Worm (Caenorhabditis elegans) whole organism, late embryonic: Measurements from ENCODE around the gene F58E2.3.

Experiments used
- C08G9.2 ChIP-seq: sonication (generic microtip); optimal IDR thresholded peaks from 2 replicates; lab custom pipeline; 2016; ENCODE audit warnings: mild to moderate bottlenecking, missing genetic modification characterization, moderate library complexity, missing compliant biosample characterization
- C38D4.7 ChIP-seq: fragments of 200-800 bp; sonication (Bioruptor generic); optimal IDR thresholded peaks from 2 replicates; lab custom pipeline; 2018; ENCODE audit warnings: mild to moderate bottlenecking, missing genetic modification characterization, moderate library complexity, missing compliant biosample characterization
- K02D7.2 ChIP-seq: sonication (generic microtip); optimal IDR thresholded peaks from 2 replicates; lab custom pipeline; 2017; ENCODE audit warnings: mild to moderate bottlenecking, missing genetic modification characterization, missing compliant biosample characterization
- K09A11.1 ChIP-seq: sonication (generic microtip); optimal IDR thresholded peaks from 2 replicates; lab custom pipeline; 2017; ENCODE audit warnings: antibody characterized with exemption, mild to moderate bottlenecking, missing genetic modification characterization, missing compliant biosample characterization; ENCODE audit not compliant: insufficient read depth
- T23F11.4 ChIP-seq: fragments of 200-800 bp; sonication (Bioruptor generic); optimal IDR thresholded peaks from 2 replicates; lab custom pipeline; 2018; ENCODE audit warnings: mild to moderate bottlenecking, missing genetic modification characterization, missing compliant biosample characterization
- ama-1 ChIP-seq: fragments of 150-350 bp; optimal IDR thresholded peaks from 2 replicates; lab custom pipeline; 2014
- ceh-18 ChIP-seq: sonication (generic microtip); optimal IDR thresholded peaks from 2 replicates; lab custom pipeline; 2016; ENCODE audit warnings: missing genetic modification characterization, missing compliant biosample characterization
- ceh-2 ChIP-seq: sonication (generic microtip); optimal IDR thresholded peaks from 2 replicates; lab custom pipeline; 2016; ENCODE audit warnings: missing genotype, missing genetic modification characterization, missing compliant biosample characterization
- ceh-30 ChIP-seq: fragments of 150-350 bp; optimal IDR thresholded peaks from 2 replicates; lab custom pipeline; 2014; ENCODE audit warnings: missing biosample characterization, missing genetic modification characterization
- ceh-31 ChIP-seq: sonication (generic microtip); optimal IDR thresholded peaks from 2 replicates; lab custom pipeline; 2016; ENCODE audit warnings: missing genetic modification characterization, missing compliant biosample characterization
- ceh-34 ChIP-seq: sonication (generic microtip); optimal IDR thresholded peaks from 2 replicates; lab custom pipeline; 2016; ENCODE audit warnings: mild to moderate bottlenecking, missing genetic modification characterization, missing compliant biosample characterization
- ceh-48 ChIP-seq: sonication (generic microtip); optimal IDR thresholded peaks from 2 replicates; lab custom pipeline; 2016; ENCODE audit warnings: missing genetic modification characterization, inconsistent platforms, missing compliant biosample characterization
- ceh-6 ChIP-seq: fragments of 200-800 bp; sonication (Bioruptor generic); optimal IDR thresholded peaks from 2 replicates; lab custom pipeline; 2018; ENCODE audit warnings: mild to moderate bottlenecking, missing genetic modification characterization, missing compliant biosample characterization
- che-1 ChIP-seq: sonication (generic microtip); optimal IDR thresholded peaks from 2 replicates; lab custom pipeline; 2016; ENCODE audit warnings: mild to moderate bottlenecking, missing genetic modification characterization, missing compliant biosample characterization
- dve-1 ChIP-seq: sonication (generic microtip); optimal IDR thresholded peaks from 2 replicates; lab custom pipeline; 2017; ENCODE audit warnings: antibody characterized with exemption, mild to moderate bottlenecking, missing genetic modification characterization, missing compliant biosample characterization
- elt-4 ChIP-seq: sonication (generic microtip); optimal IDR thresholded peaks from 2 replicates; lab custom pipeline; 2016; ENCODE audit warnings: missing genetic modification characterization, missing compliant biosample characterization
- eyg-1 ChIP-seq: sonication (generic microtip); optimal IDR thresholded peaks from 2 replicates; lab custom pipeline; 2016; ENCODE audit warnings: missing genotype, missing genetic modification characterization, missing compliant biosample characterization
- fax-1 ChIP-seq: sonication (generic microtip); optimal IDR thresholded peaks from 2 replicates; lab custom pipeline; 2016; ENCODE audit warnings: missing genotype, missing genetic modification characterization, missing compliant biosample characterization
- hlh-13 ChIP-seq: fragments of 200-800 bp; sonication (Bioruptor generic); optimal IDR thresholded peaks from 2 replicates; lab custom pipeline; 2018; ENCODE audit warnings: mild to moderate bottlenecking, missing genetic modification characterization, missing compliant biosample characterization
- hlh-15 ChIP-seq: sonication (generic microtip); optimal IDR thresholded peaks from 2 replicates; lab custom pipeline; 2016; ENCODE audit warnings: missing genetic modification characterization, missing compliant biosample characterization
- hlh-8 ChIP-seq: sonication (generic microtip); optimal IDR thresholded peaks from 2 replicates; lab custom pipeline; 2016; ENCODE audit warnings: missing genotype, missing genetic modification characterization, missing compliant biosample characterization
- lim-6 ChIP-seq: sonication (generic microtip); optimal IDR thresholded peaks from 2 replicates; lab custom pipeline; 2016; ENCODE audit warnings: missing genetic modification characterization, missing compliant biosample characterization
- madf-2 ChIP-seq: sonication (generic microtip); optimal IDR thresholded peaks from 2 replicates; lab custom pipeline; 2017; ENCODE audit warnings: missing genetic modification characterization, missing compliant biosample characterization
- nhr-11 ChIP-seq: fragments of 150-350 bp; optimal IDR thresholded peaks from 2 replicates; lab custom pipeline; 2014; ENCODE audit warnings: missing biosample characterization, missing genetic modification characterization
- nhr-232 ChIP-seq: sonication (generic microtip); optimal IDR thresholded peaks from 2 replicates; lab custom pipeline; 2016; ENCODE audit warnings: missing genetic modification characterization, missing compliant biosample characterization
- pag-3 ChIP-seq: sonication (generic microtip); optimal IDR thresholded peaks from 2 replicates; lab custom pipeline; 2016; ENCODE audit warnings: missing compliant biosample characterization, missing genetic modification characterization, borderline replicate concordance
- pax-1 ChIP-seq: fragments of 150-350 bp; optimal IDR thresholded peaks from 2 replicates; lab custom pipeline; 2014; ENCODE audit warnings: missing biosample characterization, missing genetic modification characterization
- pha-4 ChIP-seq: fragments of 150-350 bp; optimal IDR thresholded peaks from 2 replicates; lab custom pipeline; 2018; ENCODE audit warnings: missing biosample characterization, missing genetic modification reagents, missing genetic modification characterization
- ref-2 ChIP-seq: sonication (generic microtip); optimal IDR thresholded peaks from 2 replicates; lab custom pipeline; 2016; ENCODE audit warnings: missing genetic modification characterization, missing compliant biosample characterization
- sox-2 ChIP-seq: fragments of 200-800 bp; sonication (Bioruptor generic); IDR thresholded peaks from 2 replicates; pipeline ENCODE4 v1.3.6; 2022; ENCODE audit warnings: missing genetic modification reagents, missing genetic modification characterization, missing compliant biosample characterization
- syd-9 ChIP-seq: sonication (generic microtip); optimal IDR thresholded peaks from 2 replicates; lab custom pipeline; 2016; ENCODE audit warnings: mild to moderate bottlenecking, missing genetic modification characterization, moderate library complexity, missing compliant biosample characterization
- tbx-7 ChIP-seq: sonication (generic microtip); optimal IDR thresholded peaks from 2 replicates; lab custom pipeline; 2016; ENCODE audit warnings: missing genotype, missing genetic modification characterization, missing compliant biosample characterization
- ttx-3 ChIP-seq: sonication (generic microtip); optimal IDR thresholded peaks from 2 replicates; lab custom pipeline; 2016; ENCODE audit warnings: missing genetic modification reagents, missing genetic modification characterization, missing compliant biosample characterization
- unc-55 ChIP-seq: sonication (generic microtip); optimal IDR thresholded peaks from 2 replicates; lab custom pipeline; 2017; ENCODE audit warnings: missing biosample characterization, missing genetic modification reagents, missing genetic modification characterization
- unc-86 ChIP-seq: sonication (generic microtip); optimal IDR thresholded peaks from 2 replicates; lab custom pipeline; 2016; ENCODE audit warnings: missing genetic modification characterization, missing compliant biosample characterization
- zip-5 ChIP-seq: sonication (generic microtip); optimal IDR thresholded peaks from 2 replicates; lab custom pipeline; 2016; ENCODE audit warnings: missing genetic modification characterization, missing compliant biosample characterization

F58E2.3 gene

ce11 chrIV:3467751-3468150 is 523 bp downstream of the F58E2.3 start:
- no peak for TF ChIP-seq hlh-8 (tag; lab: Kevin White, UChicago)
- no peak for TF ChIP-seq ceh-30 (tag; lab: Kevin White, UChicago)
- TF ChIP-seq C38D4.7 (GFP tag; lab: Kevin White, UChicago) = no peak
- TF ChIP-seq che-1 (tag; lab: Kevin White, UChicago) = no peak
- no peak for TF ChIP-seq tbx-7
- TF ChIP-seq pax-1 (tag; lab: Kevin White, UChicago) = no peak
- TF ChIP-seq ceh-18 (tag; lab: Kevin White, UChicago) = no peak
- no peak for TF ChIP-seq unc-86 (tag; lab: Kevin White, UChicago)
- TF ChIP-seq C08G9.2 (tag; lab: Kevin White, UChicago) = no peak
- no peak for TF ChIP-seq fax-1 (tag; lab: Kevin White, UChicago)
- no peak for TF ChIP-seq unc-55
- no peak for TF ChIP-seq dve-1 (tag; lab: Kevin White, UChicago)
- TF ChIP-seq ceh-2 (tag; lab: Kevin White, UChicago) = no peak
- TF ChIP-seq syd-9 (tag; lab: Kevin White, UChicago) = no peak
- TF ChIP-seq ceh-31 (tag; lab: Kevin White, UChicago) = no peak
- TF ChIP-seq pha-4 (tag; lab: Kevin White, UChicago) = no peak
- no peak for TF ChIP-seq hlh-15
- no peak for TF ChIP-seq pag-3 (tag; lab: Kevin White, UChicago)
- TF ChIP-seq K02D7.2 = no peak

- no peak for TF ChIP-seq eyg-1 (tag; lab: Kevin White, UChicago)
- TF ChIP-seq pha-4 (tag; lab: Kevin White, UChicago) = no peak
- TF ChIP-seq, all 69 proteins: peak for 0
Observed at ce11 chrIV:3469742-3470141, 2.5 kb downstream of the F58E2.3 start, which contains the start of gene F58E2.2. F58E2.2 (plus strand) TSS chrIV:3470042.

- TF ChIP-seq ceh-6 (GFP tag; lab: Kevin White, UChicago) = no peak
- TF ChIP-seq ceh-48 (tag; lab: Kevin White, UChicago) = no peak
- no peak for TF ChIP-seq lim-6 (tag; lab: Kevin White, UChicago)
- no peak for TF ChIP-seq elt-4 (tag; lab: Kevin White, UChicago)
- TF ChIP-seq ama-1 = no peak
- TF ChIP-seq hlh-8 (tag; lab: Kevin White, UChicago) = no peak
- no peak for TF ChIP-seq ceh-34 (tag; lab: Kevin White, UChicago)
- TF ChIP-seq K09A11.1 = no peak
- TF ChIP-seq ceh-18 (tag; lab: Kevin White, UChicago) = no peak
- no peak for TF ChIP-seq T23F11.4 (GFP tag; lab: Kevin White, UChicago)
- no peak for TF ChIP-seq dve-1 (tag; lab: Kevin White, UChicago)
Observed at ce11 chrIV:3477124-3477523, 9.9 kb downstream of the F58E2.3 start, which contains the start of gene srz-69. srz-69 (minus strand) TSS chrIV:3477224.

ce11 chrIV:3478911-3479385 is 11.7 kb downstream of the F58E2.3 start, which contains the start of the genes srz-70 and C09G12.5:
srz-70 (minus strand) TSS chrIV:3479011.
C09G12.5 (plus strand) TSS chrIV:3479335.
- no peak for TF ChIP-seq ceh-18 (tag; lab: Kevin White, UChicago)
- TF ChIP-seq fax-1 (tag; lab: Kevin White, UChicago) = no peak
- TF ChIP-seq ceh-31 (tag; lab: Kevin White, UChicago) = no peak
- TF ChIP-seq nhr-11 (tag; lab: Kevin White, UChicago) = no peak
- no peak for TF ChIP-seq sox-2
- no peak for TF ChIP-seq nhr-232 (tag; lab: Kevin White, UChicago)
- no peak for TF ChIP-seq ref-2
- TF ChIP-seq hlh-13 (GFP tag; lab: Kevin White, UChicago) = no peak
- no peak for TF ChIP-seq ceh-48 (tag; lab: Kevin White, UChicago)
- no peak for TF ChIP-seq ttx-3 (tag; lab: Kevin White, UChicago)
- TF ChIP-seq K02D7.2 = no peak
- no peak for TF ChIP-seq madf-2
- no peak for TF ChIP-seq zip-5 (tag; lab: Kevin White, UChicago)
- TF ChIP-seq, all 69 proteins: peak for 0
